Worm (Caenorhabditis elegans): ENCODE results near the gene F38B2.4.

The F38B2.4 gene

DNA sequence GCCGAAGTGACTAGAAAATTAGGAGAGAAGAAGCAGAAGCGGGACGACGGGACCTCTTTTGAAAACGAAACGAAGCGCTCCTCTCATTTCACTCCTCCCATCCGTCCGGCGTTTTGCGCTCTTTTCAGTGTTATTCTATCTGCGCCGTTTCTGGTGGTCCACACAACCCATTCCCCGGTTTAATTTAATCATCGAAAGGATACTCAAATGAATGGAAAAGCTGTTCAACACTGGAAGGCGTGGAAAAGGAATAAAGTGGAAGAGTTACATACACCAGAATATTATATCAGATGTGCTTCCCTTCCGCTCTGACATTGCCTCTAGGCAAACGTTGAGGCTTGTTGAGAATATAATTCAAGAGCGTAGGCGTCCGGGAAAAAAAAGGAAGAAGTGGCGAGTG is 42.5 kb downstream of the F38B2.4 start:
- no peak for TF ChIP-seq ceh-82 (tag; optimal IDR thresholded peaks at IDR 0.05)
- TF ChIP-seq ama-1 (optimal IDR thresholded peaks at IDR 0.05), result no peak
- no peak for TF ChIP-seq nhr-10 (tag; optimal IDR thresholded peaks at IDR 0.05)
- TF ChIP-seq crh-2 (tag; optimal IDR thresholded peaks at IDR 0.05), result no peak
- TF ChIP-seq mbf-1 (tag; optimal IDR thresholded peaks at IDR 0.05), result no peak
- no peak for TF ChIP-seq unc-39 (tag; optimal IDR thresholded peaks at IDR 0.05)
- no peak for TF ChIP-seq egl-27 (tag; optimal IDR thresholded peaks at IDR 0.05)
- no peak for TF ChIP-seq dmd-4 (tag; optimal IDR thresholded peaks at IDR 0.05)
- TF ChIP-seq skn-1 (tag; optimal IDR thresholded peaks at IDR 0.05), result no peak
- no peak for TF ChIP-seq mab-5 (tag; optimal IDR thresholded peaks at IDR 0.05)
- TF ChIP-seq alr-1 (tag; optimal IDR thresholded peaks at IDR 0.05), result no peak
- TF ChIP-seq F13H6.1 (tag; optimal IDR thresholded peaks at IDR 0.05), result no peak
- TF ChIP-seq unc-62 (GFP tag; optimal IDR thresholded peaks at IDR 0.05), result no peak
- no peak for TF ChIP-seq zag-1 (tag; optimal IDR thresholded peaks at IDR 0.05)
- no peak for TF ChIP-seq ztf-4 (tag; optimal IDR thresholded peaks at IDR 0.05)

DNA sequence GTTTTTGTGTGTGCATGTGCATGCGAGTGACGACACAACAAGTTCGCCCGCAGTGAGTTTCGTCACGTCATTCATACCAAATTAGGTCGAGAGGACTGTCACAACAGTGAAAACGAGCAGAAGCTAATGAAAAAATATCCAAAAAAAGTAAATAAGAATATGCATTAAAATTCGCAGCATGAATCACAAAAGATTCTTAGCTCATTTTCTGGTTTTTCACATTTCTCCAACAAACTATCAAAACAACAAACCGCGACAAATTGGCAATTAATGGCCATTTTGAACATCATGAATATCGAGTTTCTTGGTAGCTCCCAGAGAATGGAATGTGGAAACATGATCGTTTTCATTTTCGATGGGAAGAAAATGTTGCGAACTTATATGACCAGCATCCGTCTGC is 43.9 kb downstream of the F38B2.4 start:
- no peak for TF ChIP-seq elt-1 (tag; optimal IDR thresholded peaks at IDR 0.05)
- TF ChIP-seq ZK546.5 (tag; optimal IDR thresholded peaks at IDR 0.05), result no peak
- TF ChIP-seq unc-39 (tag; optimal IDR thresholded peaks at IDR 0.05), result no peak
- peak; percentile 7 for TF ChIP-seq sma-9 (GFP tag; optimal IDR thresholded peaks at IDR 0.05)
- no peak for TF ChIP-seq sma-9 (tag; optimal IDR thresholded peaks at IDR 0.05)
- TF ChIP-seq lin-39 (tag; optimal IDR thresholded peaks at IDR 0.05), result no peak
- no peak for TF ChIP-seq nhr-77 (tag; optimal IDR thresholded peaks at IDR 0.05)
- TF ChIP-seq zag-1 (tag; optimal IDR thresholded peaks at IDR 0.05), result peak; percentile 24
- no peak for TF ChIP-seq ceh-16 (tag; optimal IDR thresholded peaks at IDR 0.05)

- no peak for TF ChIP-seq lin-39 (tag; optimal IDR thresholded peaks at IDR 0.05)
- TF ChIP-seq ztf-11 (tag; optimal IDR thresholded peaks at IDR 0.05), result no peak
- no peak for TF ChIP-seq nhr-23 (tag; optimal IDR thresholded peaks at IDR 0.05)
- no peak for TF ChIP-seq nhr-10 (tag; optimal IDR thresholded peaks at IDR 0.05)
- TF ChIP-seq unc-55 (GFP tag; optimal IDR thresholded peaks at IDR 0.05), result peak; percentile 77
- peak; percentile 65 for TF ChIP-seq zag-1 (tag; optimal IDR thresholded peaks at IDR 0.05)
- TF ChIP-seq crh-2 (tag; optimal IDR thresholded peaks at IDR 0.05), result peak; percentile 53
- no peak for TF ChIP-seq snpc-4 (tag; optimal IDR thresholded peaks at IDR 0.05)
- peak in 1 of 2 experiments; percentile 25 for TF ChIP-seq lsy-2 (tag; optimal IDR thresholded peaks at IDR 0.05)
- peak; percentile 8 for TF ChIP-seq ztf-4 (tag; optimal IDR thresholded peaks at IDR 0.05)
- no peak for TF ChIP-seq egl-27 (tag; optimal IDR thresholded peaks at IDR 0.05)
- peak; percentile 37 for TF ChIP-seq nhr-129 (tag; optimal IDR thresholded peaks at IDR 0.05)
- TF ChIP-seq aly-2 (tag; optimal IDR thresholded peaks at IDR 0.05), result no peak
- no peak for TF ChIP-seq gmeb-1 (tag; optimal IDR thresholded peaks at IDR 0.05)
- TF ChIP-seq elt-3 (tag; optimal IDR thresholded peaks at IDR 0.05), result no peak
- TF ChIP-seq dmd-4 (tag; optimal IDR thresholded peaks at IDR 0.05), result no peak
- TF ChIP-seq mdl-1 (tag; optimal IDR thresholded peaks at IDR 0.05), result no peak
- TF ChIP-seq C34F6.9 (tag; optimal IDR thresholded peaks at IDR 0.05), result peak; percentile 57
Measured at ce11 chrX:11241479-11241878, 46.0 kb downstream of the F38B2.4 start.

- TF ChIP-seq sem-4 (tag; optimal IDR thresholded peaks at IDR 0.05) (no peak), mdl-1 (tag; optimal IDR thresholded peaks at IDR 0.05) (no peak), nhr-10 (tag; optimal IDR thresholded peaks at IDR 0.05) (no peak), sma-3 (GFP tag; optimal IDR thresholded peaks at IDR 0.05) (no peak), nhr-12 (tag; optimal IDR thresholded peaks at IDR 0.05) (no peak), unc-55 (GFP tag; optimal IDR thresholded peaks at IDR 0.05) (no peak), egl-27 (tag; optimal IDR thresholded peaks at IDR 0.05) (no peak), elt-3 (tag; optimal IDR thresholded peaks at IDR 0.05) (no peak), aly-2 (tag; optimal IDR thresholded peaks at IDR 0.05) (no peak), snpc-4 (tag; optimal IDR thresholded peaks at IDR 0.05) (no peak), gmeb-1 (tag; optimal IDR thresholded peaks at IDR 0.05) (no peak), crh-2 (tag; optimal IDR thresholded peaks at IDR 0.05) (no peak), nhr-23 (tag; optimal IDR thresholded peaks at IDR 0.05) (no peak), nhr-11 (tag; optimal IDR thresholded peaks at IDR 0.05) (no peak)
Measured at ce11 chrX:11240585-11241115, 46.9 kb downstream of the F38B2.4 start, which contains the start of gene C34F6.10. C34F6.10 (minus strand) TSS chrX:11240635.
